Fruit fly (Drosophila melanogaster) whole organism, adult: Measurements from ENCODE around the gene CG8578.

Experiments used
- CG12768 ChIP-seq: fragments of 200-800 bp; sonication (Bioruptor generic); optimal IDR thresholded peaks from 2 replicates; lab custom pipeline; 2017; ENCODE audit warnings: missing biosample characterization, missing genetic modification characterization, mild to moderate bottlenecking, moderate library complexity, missing genetic modification reagents
- CG7101 ChIP-seq: fragments of 200-800 bp; sonication (Bioruptor generic); optimal IDR thresholded peaks from 2 replicates; lab custom pipeline; 2018; ENCODE audit warnings: missing biosample characterization, mild to moderate bottlenecking, missing genetic modification characterization, moderate library complexity
- Clk ChIP-seq: fragments of 200-800 bp; sonication (Bioruptor generic); optimal IDR thresholded peaks from 2 replicates; lab custom pipeline; 2017; ENCODE audit warnings: missing biosample characterization, missing genetic modification characterization
- kay ChIP-seq: fragments of 200-800 bp; sonication (Bioruptor generic); peaks from one replicate; lab custom pipeline; 2016; ENCODE audit warnings: missing biosample characterization, missing genetic modification characterization, borderline replicate concordance
- tj ChIP-seq: fragments of 200-800 bp; sonication (Bioruptor generic); optimal IDR thresholded peaks from 3 replicates; lab custom pipeline; 2017; ENCODE audit warnings: missing biosample characterization, mild to moderate bottlenecking, missing genetic modification characterization, moderate library complexity

- TF ChIP-seq Clk (GFP tag; lab: Kevin White, UChicago) = no peak
- no peak for TF ChIP-seq kay (GFP tag; lab: Kevin White, UChicago)
- no peak for TF ChIP-seq CG12768 (GFP tag; lab: Kevin White, UChicago)
- no peak for TF ChIP-seq tj
- no peak for TF ChIP-seq CG7101
Measured at dm6 chrX:15868781-15869180, 24.5 kb downstream of the CG8578 start.
